Fruit fly (Drosophila melanogaster): Measurements from ENCODE around the gene GluRS-m.

dm6 chr3L:16385880-16386584 lies 30.9 kb downstream of the GluRS-m start, which contains the start of the genes Agpat3 and RAF2:
- TF ChIP-seq MTF-1 (GFP tag; optimal IDR thresholded peaks at IDR 0.05; ENCODE audit: borderline replicate concordance) (no peak), Atf-2 (GFP tag; optimal IDR thresholded peaks at IDR 0.05) (no peak), Gug (GFP tag; IDR thresholded peaks at IDR 0.05) (peak; percentile 31; the same call in 1 of the 4 replicates)

Measured in whole organism, embryonic.